Worm (Caenorhabditis elegans) whole organism, young adult: ENCODE data around the gene trmt-10C.2.

Source experiments
- C17E4.6 ChIP-seq: fragments of 200-800 bp; sonication (Bioruptor generic); IDR thresholded peaks from 2 replicates; pipeline ENCODE4 v1.3.6; 2022; ENCODE audit warnings: missing genetic modification reagents, missing genetic modification characterization, missing compliant biosample characterization
- F10E7.11 ChIP-seq: sonication (generic microtip); optimal IDR thresholded peaks from 2 replicates; lab custom pipeline; 2017; ENCODE audit warnings: mild to moderate bottlenecking, missing genetic modification characterization, moderate library complexity, missing compliant biosample characterization
- F52B5.7 ChIP-seq: sonication (generic microtip); optimal IDR thresholded peaks from 2 replicates; lab custom pipeline; 2016; ENCODE audit warnings: mild to moderate bottlenecking, missing genetic modification characterization, missing compliant biosample characterization
- T07F8.4 ChIP-seq: sonication (generic microtip); optimal IDR thresholded peaks from 2 replicates; lab custom pipeline; 2016; ENCODE audit warnings: mild to moderate bottlenecking, missing genetic modification characterization, moderate library complexity, missing compliant biosample characterization
- Y79H2A.3 ChIP-seq: fragments of 200-800 bp; sonication (Bioruptor generic); conservative IDR thresholded peaks from 2 replicates; pipeline ENCODE4 v1.3.6; 2022; ENCODE audit warnings: missing genetic modification reagents, missing genetic modification characterization, missing compliant biosample characterization
- akir-1 ChIP-seq: fragments of 200-800 bp; sonication (Bioruptor generic); optimal IDR thresholded peaks from 2 replicates; lab custom pipeline; 2018; ENCODE audit warnings: mild to moderate bottlenecking, missing genetic modification characterization, moderate library complexity, missing compliant biosample characterization
- aptf-3 ChIP-seq: fragments of 200-800 bp; sonication (Bioruptor generic); IDR thresholded peaks from 2 replicates; pipeline ENCODE4 v1.3.6; 2022; ENCODE audit warnings: missing genetic modification characterization, missing compliant biosample characterization
- atf-7 ChIP-seq: sonication (generic microtip); optimal IDR thresholded peaks from 2 replicates; lab custom pipeline; 2017; ENCODE audit warnings: mild to moderate bottlenecking, missing genetic modification characterization, missing compliant biosample characterization
- bed-2 ChIP-seq: fragments of 200-800 bp; sonication (Bioruptor generic); IDR thresholded peaks from 2 replicates; pipeline ENCODE4 v1.3.6; 2022; ENCODE audit warnings: missing genetic modification reagents, missing genetic modification characterization, missing compliant biosample characterization
- ceh-27 ChIP-seq: fragments of 200-800 bp; sonication (Bioruptor generic); optimal IDR thresholded peaks from 2 replicates; lab custom pipeline; 2018; ENCODE audit warnings: mild to moderate bottlenecking, missing genetic modification characterization, moderate library complexity, missing compliant biosample characterization
- ceh-58 ChIP-seq: fragments of 200-800 bp; sonication (Bioruptor generic); IDR thresholded peaks from 2 replicates; pipeline ENCODE4 v1.3.6; 2022; ENCODE audit warnings: missing genetic modification characterization, missing compliant biosample characterization
- chd-7 ChIP-seq: sonication (generic microtip); optimal IDR thresholded peaks from 2 replicates; lab custom pipeline; 2016; ENCODE audit warnings: mild to moderate bottlenecking, missing genetic modification characterization, moderate library complexity, missing compliant biosample characterization
- dpff-1 ChIP-seq: sonication (generic microtip); optimal IDR thresholded peaks from 2 replicates; lab custom pipeline; 2017; ENCODE audit warnings: mild to moderate bottlenecking, missing genetic modification characterization, missing compliant biosample characterization
- efl-1 ChIP-seq: fragments of 150-350 bp; optimal IDR thresholded peaks from 2 replicates; lab custom pipeline; 2014; ENCODE audit warnings: missing biosample characterization, missing genetic modification reagents, missing genetic modification characterization
- egrh-3 ChIP-seq: fragments of 200-800 bp; sonication (Bioruptor generic); IDR thresholded peaks from 2 replicates; pipeline ENCODE4 v1.3.6; 2022; ENCODE audit warnings: missing genetic modification reagents, missing genetic modification characterization, missing compliant biosample characterization
- gei-17 ChIP-seq: fragments of 200-800 bp; sonication (Bioruptor generic); optimal IDR thresholded peaks from 2 replicates; lab custom pipeline; 2018; ENCODE audit warnings: mild to moderate bottlenecking, missing genetic modification characterization, missing compliant biosample characterization
- hmg-1.2 ChIP-seq: fragments of 200-800 bp; sonication (Bioruptor generic); IDR thresholded peaks from 2 replicates; pipeline ENCODE4 v1.3.6; 2022; ENCODE audit warnings: missing genetic modification reagents, missing genetic modification characterization, missing compliant biosample characterization
- hsf-1 ChIP-seq: fragments of 200-800 bp; sonication (Bioruptor generic); IDR thresholded peaks from 2 replicates; pipeline ENCODE4 v1.3.6; 2022; ENCODE audit warnings: missing genetic modification reagents, missing genetic modification characterization, missing compliant biosample characterization
- lag-1 ChIP-seq: fragments of 200-800 bp; sonication (Bioruptor generic); IDR thresholded peaks from 2 replicates; pipeline ENCODE4 v1.3.6; 2022; ENCODE audit warnings: missing genetic modification reagents, missing genetic modification characterization, missing compliant biosample characterization
- let-607 ChIP-seq, 2 experiments: fragments of 200-800 bp in 1 of 2; sonication (Bioruptor generic) in 1 of 2; sonication (generic microtip) in 1 of 2; optimal IDR thresholded peaks; 2 replicates each; lab custom pipeline; 2016 to 2018; ENCODE audit warnings: mild to moderate bottlenecking in 2 of 2, missing compliant biosample characterization in 2 of 2, missing genetic modification characterization in 2 of 2, moderate library complexity in 2 of 2, missing genotype in 1 of 2
- lin-26 ChIP-seq: fragments of 200-800 bp; sonication (Bioruptor generic); IDR thresholded peaks from 2 replicates; pipeline ENCODE4 v1.3.6; 2022; ENCODE audit warnings: missing genetic modification reagents, missing genetic modification characterization, missing compliant biosample characterization
- lin-35 ChIP-seq, 3 experiments: fragments of 150-350 bp in 2 of 3; sonication (generic microtip) in 1 of 3; optimal IDR thresholded peaks; 2 replicates each; lab custom pipeline; 2014 to 2018; ENCODE audit warnings: missing biosample characterization in 3 of 3, missing genetic modification characterization in 3 of 3, missing genetic modification reagents in 3 of 3
- lin-54 ChIP-seq: fragments of 200-800 bp; sonication (Bioruptor generic); optimal IDR thresholded peaks from 2 replicates; lab custom pipeline; 2018; ENCODE audit warnings: mild to moderate bottlenecking, missing genetic modification characterization, missing compliant biosample characterization
- lsy-27 ChIP-seq: sonication (generic microtip); optimal IDR thresholded peaks from 2 replicates; lab custom pipeline; 2017; ENCODE audit warnings: missing genetic modification characterization, mild to moderate bottlenecking, missing compliant biosample characterization, antibody characterized with exemption, missing genotype, borderline replicate concordance; ENCODE audit not compliant: insufficient read depth
- madf-3 ChIP-seq: fragments of 200-800 bp; sonication (Bioruptor generic); IDR thresholded peaks from 2 replicates; pipeline ENCODE4 v1.3.6; 2022; ENCODE audit warnings: missing genetic modification reagents, missing genetic modification characterization, missing compliant biosample characterization
- madf-8 ChIP-seq: fragments of 200-800 bp; sonication (Bioruptor generic); conservative IDR thresholded peaks from 2 replicates; pipeline ENCODE4 v1.3.6; 2022; ENCODE audit warnings: missing genetic modification reagents, missing genetic modification characterization, missing compliant biosample characterization
- mcd-1 ChIP-seq: fragments of 200-800 bp; sonication (Bioruptor generic); IDR thresholded peaks from 2 replicates; pipeline ENCODE4 v1.3.6; 2022; ENCODE audit warnings: missing genetic modification reagents, missing genetic modification characterization, missing compliant biosample characterization
- mxl-1 ChIP-seq: sonication (generic microtip); optimal IDR thresholded peaks from 2 replicates; lab custom pipeline; 2016; ENCODE audit warnings: missing genetic modification characterization, missing compliant biosample characterization
- nhr-120 ChIP-seq: fragments of 200-800 bp; sonication (Bioruptor generic); IDR thresholded peaks from 2 replicates; pipeline ENCODE4 v1.3.6; 2022; ENCODE audit warnings: missing genetic modification characterization, missing compliant biosample characterization
- nhr-179 ChIP-seq: sonication (generic microtip); optimal IDR thresholded peaks from 2 replicates; lab custom pipeline; 2016; ENCODE audit warnings: mild to moderate bottlenecking, missing genetic modification characterization, missing compliant biosample characterization
- nhr-27 ChIP-seq: fragments of 200-800 bp; sonication (Bioruptor generic); optimal IDR thresholded peaks from 2 replicates; lab custom pipeline; 2018; ENCODE audit warnings: mild to moderate bottlenecking, missing genetic modification characterization, moderate library complexity, missing compliant biosample characterization
- nhr-80 ChIP-seq: sonication (generic microtip); optimal IDR thresholded peaks from 2 replicates; lab custom pipeline; 2016; ENCODE audit warnings: missing genetic modification characterization, missing compliant biosample characterization
- rec-8 ChIP-seq, 2 experiments: sonication (generic microtip); optimal IDR thresholded peaks; 2 replicates each; lab custom pipeline; 2016; ENCODE audit warnings: mild to moderate bottlenecking in 2 of 2, missing genetic modification characterization in 2 of 2, missing genetic modification reagents in 2 of 2, missing genotype in 2 of 2, missing biosample characterization in 1 of 2, missing compliant biosample characterization in 1 of 2, moderate library complexity in 1 of 2
- rpc-1 ChIP-seq, 2 experiments: fragments of 150-350 bp in 1 of 2; sonication (generic microtip) in 1 of 2; optimal IDR thresholded peaks; 2 replicates each; lab custom pipeline; 2014 to 2018; ENCODE audit warnings: missing biosample characterization in 1 of 2, missing genetic modification characterization in 1 of 2, missing genetic modification reagents in 1 of 2, missing genotype in 1 of 2
- sdz-38 ChIP-seq: sonication (generic microtip); optimal IDR thresholded peaks from 2 replicates; lab custom pipeline; 2016; ENCODE audit warnings: missing genotype, missing genetic modification characterization, missing compliant biosample characterization
- sea-2 ChIP-seq: fragments of 200-800 bp; sonication (Bioruptor generic); IDR thresholded peaks from 2 replicates; pipeline ENCODE4 v1.3.6; 2022; ENCODE audit warnings: missing genetic modification characterization, missing compliant biosample characterization
- snpc-4 ChIP-seq, 5 experiments: fragments of 150-350 bp in 1 of 5; sonication (generic microtip) in 4 of 5; optimal IDR thresholded peaks; 2 replicates each; lab custom pipeline; 2014 to 2018; ENCODE audit warnings: missing genetic modification characterization in 5 of 5, missing biosample characterization in 3 of 5, antibody characterized with exemption in 2 of 5, mild to moderate bottlenecking in 2 of 5, missing compliant biosample characterization in 2 of 5, missing genotype in 2 of 5, moderate library complexity in 2 of 5, missing genetic modification reagents in 1 of 5
- sptf-2 ChIP-seq: fragments of 200-800 bp; sonication (Bioruptor generic); optimal IDR thresholded peaks from 2 replicates; lab custom pipeline; 2018; ENCODE audit warnings: mild to moderate bottlenecking, missing genetic modification characterization, missing compliant biosample characterization
- tlf-1 ChIP-seq: fragments of 200-800 bp; sonication (Bioruptor generic); optimal IDR thresholded peaks from 2 replicates; lab custom pipeline; 2018; ENCODE audit warnings: mild to moderate bottlenecking, missing genetic modification characterization, missing compliant biosample characterization
- unc-62 ChIP-seq: fragments of 150-350 bp; optimal IDR thresholded peaks from 2 replicates; lab custom pipeline; 2014; ENCODE audit warnings: missing biosample characterization, missing genetic modification reagents, missing genetic modification characterization
- xnd-1 ChIP-seq: sonication (generic microtip); optimal IDR thresholded peaks from 2 replicates; lab custom pipeline; 2016; ENCODE audit warnings: missing genotype, missing genetic modification reagents, missing genetic modification characterization, missing compliant biosample characterization
- zfh-2 ChIP-seq: fragments of 200-800 bp; sonication (Bioruptor generic); conservative IDR thresholded peaks from 2 replicates; pipeline ENCODE4 v1.3.6; 2022; ENCODE audit warnings: missing genetic modification reagents, missing genetic modification characterization, missing compliant biosample characterization
- ztf-18 ChIP-seq: sonication (generic microtip); optimal IDR thresholded peaks from 2 replicates; lab custom pipeline; 2016; ENCODE audit warnings: missing genotype, mild to moderate bottlenecking, missing genetic modification characterization, missing compliant biosample characterization
- ztf-22 ChIP-seq: fragments of 200-800 bp; sonication (Bioruptor generic); optimal IDR thresholded peaks from 2 replicates; lab custom pipeline; 2018; ENCODE audit warnings: mild to moderate bottlenecking, missing genetic modification characterization, moderate library complexity, missing compliant biosample characterization
- ztf-26 ChIP-seq: sonication (generic microtip); optimal IDR thresholded peaks from 2 replicates; lab custom pipeline; 2017; ENCODE audit warnings: missing genetic modification characterization, missing compliant biosample characterization
- ztf-3 ChIP-seq: fragments of 200-800 bp; sonication (Bioruptor generic); optimal IDR thresholded peaks from 2 replicates; lab custom pipeline; 2018; ENCODE audit warnings: mild to moderate bottlenecking, missing genetic modification characterization, missing compliant biosample characterization

trmt-10C.2 gene

DNA sequence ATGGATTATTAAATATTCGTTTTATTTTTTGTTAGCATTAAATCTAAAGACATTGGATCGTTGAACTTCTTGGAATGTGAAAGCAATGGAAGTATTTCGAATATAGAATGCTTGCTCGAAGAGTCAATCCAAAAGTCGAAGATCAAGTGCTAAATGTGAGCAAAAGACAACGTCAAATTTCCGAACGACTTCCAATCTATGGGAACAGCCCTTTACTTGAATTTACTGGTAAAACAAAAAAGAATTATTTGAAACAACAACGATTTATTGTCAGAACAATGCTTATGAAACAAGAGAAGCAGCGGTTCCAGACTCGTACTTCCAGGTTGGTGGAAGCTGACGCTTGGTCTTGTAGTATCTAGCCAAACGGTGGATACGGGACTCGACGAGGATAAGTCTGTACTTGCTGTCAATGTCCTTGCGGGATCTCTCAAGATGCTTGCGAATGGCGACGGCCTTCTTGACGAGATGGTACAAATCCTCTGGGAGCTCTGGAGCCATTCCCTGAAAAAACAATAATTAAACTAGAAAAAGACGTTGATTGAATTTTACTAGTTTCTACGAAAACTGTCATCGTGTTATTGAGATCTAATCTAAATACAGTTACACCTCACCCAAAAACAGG lies 27.9 kb downstream of the trmt-10C.2 start (continued):
- TF ChIP-seq nhr-80 (no peak), Y79H2A.3 (peak; percentile 69; the same call in 1 of the 2 replicates), mcd-1 (GFP tag; lab: Robert Waterston, UW) (peak; percentile 45), akir-1 (GFP tag; lab: Kevin White, UChicago) (no peak), let-607 (tag; optimal IDR thresholded peaks at IDR 0.05; lab: Kevin White, UChicago) (peak in 1 of 2 experiments; percentile 39), lin-35 (GFP tag; optimal IDR thresholded peaks at IDR 0.05; lab: Kevin White, UChicago) (peak in 2 of 3 experiments; percentile 19 to 45), egrh-3 (GFP tag; lab: Robert Waterston, UW) (no peak), sptf-2 (peak; percentile 49), lag-1 (GFP tag; lab: Robert Waterston, UW) (no peak), ztf-22 (GFP tag; lab: Kevin White, UChicago) (no peak), nhr-120 (0 out of 2 replicates have a peak, but pooled peaks have one; percentile 51), dpff-1 (tag; lab: Kevin White, UChicago) (no peak), rpc-1 (optimal IDR thresholded peaks at IDR 0.05; lab: Kevin White, UChicago) (no peak), rpc-1 (tag; optimal IDR thresholded peaks at IDR 0.05; lab: Kevin White, UChicago) (peak; percentile 11), ceh-27 (GFP tag; lab: Kevin White, UChicago) (no peak), C17E4.6 (peak; percentile 44; the same call in 1 of the 2 replicates), sea-2 (GFP tag; lab: Robert Waterston, UW) (no peak), ceh-58 (GFP tag; lab: Robert Waterston, UW) (no peak), tlf-1 (GFP tag; lab: Kevin White, UChicago) (peak; percentile 88), lin-54 (GFP tag; lab: Kevin White, UChicago) (peak; percentile 73), zfh-2 (no peak; the same call in 1 of the 2 replicates), hsf-1 (GFP tag; lab: Robert Waterston, UW) (peak; percentile 73), gei-17 (GFP tag; lab: Kevin White, UChicago) (no peak), chd-7 (peak; percentile 16), T07F8.4 (tag; lab: Kevin White, UChicago) (peak; percentile 51), rec-8 (tag; optimal IDR thresholded peaks at IDR 0.05; lab: Kevin White, UChicago) (peak in 1 of 2 experiments; percentile 47), unc-62 (GFP tag; lab: Kevin White, UChicago) (no peak), efl-1 (GFP tag; lab: Kevin White, UChicago) (peak; percentile 28), nhr-179 (tag; lab: Kevin White, UChicago) (no peak), aptf-3 (GFP tag; lab: Robert Waterston, UW) (no peak), ztf-18 (tag; lab: Kevin White, UChicago) (peak; percentile 35), lin-26 (GFP tag; lab: Robert Waterston, UW) (peak; percentile 80), madf-3 (GFP tag; lab: Robert Waterston, UW) (peak; percentile 63), madf-8 (GFP tag; lab: Robert Waterston, UW) (0 out of 2 replicates have a peak, but pooled peaks have one; percentile 37), mxl-1 (peak; percentile 38), lsy-27 (no peak), F52B5.7 (tag; lab: Kevin White, UChicago) (peak; percentile 43), snpc-4 (GFP tag; optimal IDR thresholded peaks at IDR 0.05; lab: Kevin White, UChicago) (peak; percentile 69), snpc-4 (tag; optimal IDR thresholded peaks at IDR 0.05; lab: Kevin White, UChicago) (peak in 2 of 4 experiments; percentile 10 to 63), ztf-3 (no peak), F10E7.11 (tag; lab: Kevin White, UChicago) (no peak), hmg-1.2 (peak; percentile 48), ztf-26 (tag; lab: Kevin White, UChicago) (no peak), xnd-1 (tag; lab: Kevin White, UChicago) (peak; percentile 29), atf-7 (peak; percentile 37), bed-2 (GFP tag; lab: Robert Waterston, UW) (no peak), sdz-38 (tag; lab: Kevin White, UChicago) (no peak), nhr-27 (tag; lab: Kevin White, UChicago) (no peak)
